Worm (Caenorhabditis elegans): ENCODE results near the gene T27E7.5.

- no peak for TF ChIP-seq sea-2 (GFP tag; optimal IDR thresholded peaks at IDR 0.05)
- TF ChIP-seq ztf-11 (tag; optimal IDR thresholded peaks at IDR 0.05) = no peak
- TF ChIP-seq ZK546.5 (tag; optimal IDR thresholded peaks at IDR 0.05) = no peak
- no peak for TF ChIP-seq fos-1 (tag; optimal IDR thresholded peaks at IDR 0.05)
- TF ChIP-seq nhr-11 (tag; optimal IDR thresholded peaks at IDR 0.05) = no peak
- TF ChIP-seq egl-5 (tag; optimal IDR thresholded peaks at IDR 0.05) = no peak
- TF ChIP-seq elt-2 (tag; optimal IDR thresholded peaks at IDR 0.05) = peak; percentile 83
- TF ChIP-seq mdl-1 (tag; optimal IDR thresholded peaks at IDR 0.05) = no peak
- TF ChIP-seq snpc-4 (tag; optimal IDR thresholded peaks at IDR 0.05) = no peak
- no peak for TF ChIP-seq nhr-25 (tag; optimal IDR thresholded peaks at IDR 0.05)
- no peak for TF ChIP-seq ama-1 (optimal IDR thresholded peaks at IDR 0.05)
- TF ChIP-seq jun-1 (tag; optimal IDR thresholded peaks at IDR 0.05) = peak; percentile 15
- TF ChIP-seq lin-15B (tag; optimal IDR thresholded peaks at IDR 0.05) = no peak
- TF ChIP-seq nhr-43 (tag; optimal IDR thresholded peaks at IDR 0.05; ENCODE audit: poor library complexity, severe bottlenecking) = no peak
Measured at ce11 chrIV:14561677-14562076, 24.7 kb downstream of the T27E7.5 start.
